Fruit fly (Drosophila melanogaster) whole organism, embryonic: ENCODE results near the gene CG10226.

Experiments used
- CG10979 ChIP-seq: fragments of 200-800 bp; sonication (Bioruptor generic); optimal IDR thresholded peaks from 2 replicates; lab custom pipeline; 2018; ENCODE audit warnings: missing biosample characterization, mild to moderate bottlenecking, missing genetic modification characterization, moderate library complexity
- CG7839 ChIP-seq: fragments of 200-800 bp; sonication (Bioruptor generic); optimal IDR thresholded peaks from 3 replicates; lab custom pipeline; 2018; ENCODE audit warnings: missing biosample characterization, mild to moderate bottlenecking, missing genetic modification characterization, moderate library complexity
- HLH54F ChIP-seq: fragments of 200-800 bp; sonication (Bioruptor generic); optimal IDR thresholded peaks from 3 replicates; lab custom pipeline; 2016; ENCODE audit warnings: missing biosample characterization, missing genetic modification characterization
- NFAT ChIP-seq: fragments of 200-800 bp; sonication (Bioruptor generic); IDR thresholded peaks from 2 replicates; pipeline ENCODE4 v1.3.6; 2022; ENCODE audit warnings: missing biosample characterization, missing genetic modification characterization
- bowl ChIP-seq: fragments of 200-800 bp; sonication (Bioruptor generic); IDR thresholded peaks from 2 replicates; pipeline ENCODE4 v1.3.6; 2022; ENCODE audit warnings: missing biosample characterization, missing genetic modification characterization
- chinmo ChIP-seq: fragments of 200-800 bp; sonication (Bioruptor generic); IDR thresholded peaks from 4 replicates; pipeline ENCODE4 v1.3.6; 2022; ENCODE audit warnings: missing biosample characterization, missing genetic modification characterization; ENCODE audit not compliant: partially characterized antibody
- chm ChIP-seq: fragments of 200-800 bp; sonication (Bioruptor generic); IDR thresholded peaks from 2 replicates; pipeline ENCODE4 v1.3.6; 2022; ENCODE audit warnings: missing biosample characterization, missing genetic modification characterization
- exex ChIP-seq: fragments of 200-800 bp; sonication (Bioruptor generic); optimal IDR thresholded peaks from 4 replicates; lab custom pipeline; 2018; ENCODE audit warnings: missing biosample characterization, mild to moderate bottlenecking, missing genetic modification characterization, moderate library complexity
- sens ChIP-seq: fragments of 200-800 bp; sonication (Bioruptor generic); peaks from one replicate; lab custom pipeline; 2016; ENCODE audit warnings: missing biosample characterization, missing genetic modification characterization

- TF ChIP-seq HLH54F: no peak
- TF ChIP-seq CG10979 (tag; lab: Kevin White, UChicago): no peak
- no peak for TF ChIP-seq exex (tag; lab: Kevin White, UChicago)
- no peak for TF ChIP-seq chinmo (GFP tag; lab: Robert Waterston, UW)
- no peak for TF ChIP-seq NFAT (GFP tag; lab: Robert Waterston, UW)
- no peak for TF ChIP-seq sens
- no peak for TF ChIP-seq CG7839
- TF ChIP-seq chm (GFP tag; lab: Robert Waterston, UW): no peak
- no peak for TF ChIP-seq bowl
These were observed 7.6 kb downstream of the CG10226 start, which contains the start of gene CG13299 for dm6 chr3L:6232261-6232660.
